Worm (Caenorhabditis elegans): ENCODE data around the gene glb-10.

The glb-10 gene

ce11 chrII:6346551-6347079, 37.5 kb upstream of the glb-10 start (continued):
- TF ChIP-seq hlh-11 (tag; optimal IDR thresholded peaks at IDR 0.05) (peak; percentile 61), saeg-2 (GFP tag; IDR thresholded peaks at IDR 0.05) (peak; percentile 55; the same call in 1 of the 2 replicates), hlh-30 (tag; optimal IDR thresholded peaks at IDR 0.05; ENCODE audit: insufficient read depth) (peak; percentile 61), R02D3.7 (tag; optimal IDR thresholded peaks at IDR 0.05) (no peak), nhr-6 (tag; optimal IDR thresholded peaks at IDR 0.05) (peak; percentile 82), hif-1 (tag; optimal IDR thresholded peaks at IDR 0.05) (peak in 1 of 2 experiments; percentile 56), lim-7 (GFP tag; IDR thresholded peaks at IDR 0.05) (peak; percentile 53; the same call in 1 of the 2 replicates), ceh-20 (GFP tag; IDR thresholded peaks at IDR 0.05) (no peak), lin-13 (GFP tag; optimal IDR thresholded peaks at IDR 0.05) (peak; percentile 76), nhr-76 (tag; optimal IDR thresholded peaks at IDR 0.05) (peak; percentile 19), nhr-77 (tag; optimal IDR thresholded peaks at IDR 0.05) (peak; percentile 80), dpl-1 (GFP tag; optimal IDR thresholded peaks at IDR 0.05) (peak; percentile 31), unc-62 (GFP tag; optimal IDR thresholded peaks at IDR 0.05 in 1 of 2) (peak in 1 of 2 experiments; percentile 80), unc-62 (tag; optimal IDR thresholded peaks at IDR 0.05) (peak; percentile 34), mxl-3 (GFP tag; optimal IDR thresholded peaks at IDR 0.05) (peak; percentile 18), zip-11 (GFP tag; IDR thresholded peaks at IDR 0.05) (no peak), pqm-1 (tag; optimal IDR thresholded peaks at IDR 0.05) (no peak), zfp-2 (tag; optimal IDR thresholded peaks at IDR 0.05) (no peak), zip-2 (tag; optimal IDR thresholded peaks at IDR 0.05) (peak; percentile 46), arid-1 (GFP tag; conservative IDR thresholded peaks at IDR 0.05) (peak; percentile 56; the same call in 1 of the 2 replicates), jun-1 (tag; optimal IDR thresholded peaks at IDR 0.05) (no peak), dmd-9 (GFP tag; IDR thresholded peaks at IDR 0.05) (peak; percentile 61; the same call in 1 of the 2 replicates), F49E8.2 (tag; optimal IDR thresholded peaks at IDR 0.05; ENCODE audit: borderline replicate concordance) (no peak), madf-9 (GFP tag; conservative IDR thresholded peaks at IDR 0.05) (no peak; the same call in 1 of the 2 replicates), tra-1 (GFP tag; IDR thresholded peaks at IDR 0.05) (peak; percentile 80), snpc-1.2 (GFP tag; IDR thresholded peaks at IDR 0.05) (peak; percentile 65), nhr-237 (tag; optimal IDR thresholded peaks at IDR 0.05) (no peak), skn-1 (tag; optimal IDR thresholded peaks at IDR 0.05) (no peak), vab-7 (GFP tag; IDR thresholded peaks at IDR 0.05) (peak; percentile 51), hmg-1.1 (GFP tag; IDR thresholded peaks at IDR 0.05) (peak; percentile 71), sdz-12 (GFP tag; optimal IDR thresholded peaks at IDR 0.05) (peak; percentile 71), Y5F2A.4 (GFP tag; optimal IDR thresholded peaks at IDR 0.05) (peak; percentile 57), ztf-11 (tag; optimal IDR thresholded peaks at IDR 0.05) (no peak), ZK337.2 (GFP tag; IDR thresholded peaks at IDR 0.05) (0 out of 2 replicates have a peak, but pooled peaks have one; percentile 21), lir-3 (tag; optimal IDR thresholded peaks at IDR 0.05) (no peak), F37D6.2 (tag; optimal IDR thresholded peaks at IDR 0.05) (peak; percentile 20), T26A8.4 (GFP tag; IDR thresholded peaks at IDR 0.05) (peak; percentile 94), php-3 (GFP tag; IDR thresholded peaks at IDR 0.05) (peak; percentile 74), attf-4 (tag; optimal IDR thresholded peaks at IDR 0.05) (no peak), Y75B8A.6 (GFP tag; IDR thresholded peaks at IDR 0.05) (peak; percentile 54; the same call in 1 of the 2 replicates), nhr-11 (tag; optimal IDR thresholded peaks at IDR 0.05) (peak; percentile 74), tag-97 (GFP tag; IDR thresholded peaks at IDR 0.05) (no peak), ama-1 (optimal IDR thresholded peaks at IDR 0.05) (peak; percentile 93), madf-5 (GFP tag; IDR thresholded peaks at IDR 0.05) (peak in 1 of 2 experiments; percentile 65; a peak in 1 of 4 replicates), dmd-6 (GFP tag; IDR thresholded peaks at IDR 0.05) (peak; percentile 47; the same call in 1 of the 2 replicates), F26F4.8 (GFP tag; conservative IDR thresholded peaks at IDR 0.05) (no peak), unc-39 (tag; optimal IDR thresholded peaks at IDR 0.05) (no peak), ceh-62 (tag; optimal IDR thresholded peaks at IDR 0.05) (no peak), lsy-2 (tag; optimal IDR thresholded peaks at IDR 0.05) (peak; percentile 70 to 72), nhr-10 (tag; optimal IDR thresholded peaks at IDR 0.05) (no peak), ZK546.5 (tag; optimal IDR thresholded peaks at IDR 0.05) (no peak), aha-1 (tag) (peak; percentile 75)
